Worm (Caenorhabditis elegans) whole organism, dauer: Measurements from ENCODE around the gene trm-1.

Experiments
- unc-62 ChIP-seq: sonication (generic microtip); optimal IDR thresholded peaks from 2 replicates; lab custom pipeline; 2017; ENCODE audit warnings: missing biosample characterization, missing genetic modification reagents, missing genetic modification characterization

trm-1 gene

ce11 chrV:14177657-14178129 is 7.7 kb downstream of the trm-1 start, which contains the start of gene ceh-74:
ceh-74 (plus strand) TSS chrV:14178079.
- no peak for TF ChIP-seq unc-62 (GFP tag; lab: Kevin White, UChicago)

- no peak for TF ChIP-seq unc-62 (GFP tag; lab: Kevin White, UChicago)
Measured at ce11 chrV:14176572-14176971, 8.8 kb downstream of the trm-1 start.

DNA sequence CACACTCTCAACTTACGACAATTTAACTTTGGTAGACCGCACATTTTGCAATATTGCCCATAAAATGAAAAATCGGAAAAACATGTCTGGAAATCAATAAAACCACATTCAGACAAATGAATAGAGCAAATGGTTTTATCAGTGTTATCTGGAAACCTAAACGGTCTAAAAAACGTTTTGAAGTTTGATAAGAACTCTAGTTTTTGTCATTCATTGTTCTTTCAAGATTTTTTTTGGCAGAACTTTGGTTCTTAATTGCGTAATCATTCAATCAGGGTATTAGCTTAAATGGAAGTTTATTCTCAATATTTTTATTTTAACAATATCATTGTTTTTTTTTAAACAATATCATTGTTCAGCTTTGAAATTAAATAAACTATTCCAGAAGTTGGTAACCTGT is 10.2 kb downstream of the trm-1 start, which contains the start of gene cest-2.2:
TSS of gene cest-2.2 (minus strand) at position 140 of the 400 bp plus-strand sequence.
- TF ChIP-seq unc-62 (GFP tag; lab: Kevin White, UChicago): no peak

- no peak for TF ChIP-seq unc-62 (GFP tag; lab: Kevin White, UChicago)
Measured at ce11 chrV:14171284-14171683, 14.1 kb downstream of the trm-1 start, which contains the start of gene cest-2.1. cest-2.1 (minus strand) TSS chrV:14171481.

DNA sequence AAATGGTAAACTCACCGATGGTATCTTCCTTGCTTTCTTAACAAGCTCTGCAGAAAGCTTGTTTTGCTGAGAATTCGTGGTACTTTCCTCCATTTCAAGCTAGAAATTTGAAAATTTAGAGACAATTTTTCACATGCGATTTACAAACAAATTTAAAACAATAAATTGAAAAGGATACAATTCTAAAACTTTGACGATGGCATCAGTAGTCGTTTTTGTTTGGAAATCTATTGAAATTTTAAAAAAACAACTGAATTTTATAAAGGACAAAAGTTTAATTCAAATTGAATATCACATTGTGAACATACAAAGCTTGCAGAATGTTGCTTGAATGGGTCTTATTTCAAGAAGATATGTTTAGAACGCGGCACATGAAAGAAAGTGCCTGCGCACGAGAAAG is 17.8 kb downstream of the trm-1 start, which contains the start of gene ocam-1:
TSS of gene ocam-1 (minus strand) at position 101 of the 400 bp plus-strand sequence.
- TF ChIP-seq unc-62 (GFP tag; lab: Kevin White, UChicago): no peak

- no peak for TF ChIP-seq unc-62 (GFP tag; lab: Kevin White, UChicago)
Measured at ce11 chrV:14166630-14167029, 18.8 kb downstream of the trm-1 start, which contains the start of gene cest-1.1. cest-1.1 (minus strand) TSS chrV:14166730.

DNA sequence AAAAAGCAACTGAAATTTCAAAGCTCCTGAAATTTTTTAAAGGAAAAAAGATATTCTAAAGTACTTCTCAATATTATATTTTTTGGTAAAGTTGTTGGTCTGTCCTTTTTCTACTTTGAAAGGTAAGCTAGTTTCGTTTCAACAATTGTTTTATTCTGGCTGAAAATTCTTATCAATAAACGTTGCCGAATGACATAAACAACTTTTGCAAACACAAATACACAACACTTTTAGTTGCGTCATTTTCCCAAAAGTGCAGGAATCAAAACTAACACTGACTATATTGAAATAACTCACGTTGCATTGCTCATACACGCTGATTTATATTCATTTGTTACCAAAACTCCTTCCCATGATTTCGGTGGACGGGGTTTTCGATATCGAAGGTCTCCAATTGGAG is 19.7 kb downstream of the trm-1 start:
- no peak for TF ChIP-seq unc-62 (GFP tag; lab: Kevin White, UChicago)

- TF ChIP-seq unc-62 (GFP tag; lab: Kevin White, UChicago): no peak
Measured at ce11 chrV:14162959-14163548, 22.4 kb downstream of the trm-1 start, which contains the start of gene srd-26. srd-26 (minus strand) TSS chrV:14163009.

- TF ChIP-seq unc-62 (GFP tag; lab: Kevin White, UChicago): no peak
Measured at ce11 chrV:14160698-14161097, 24.7 kb downstream of the trm-1 start, which contains the start of gene cest-1.2. cest-1.2 (minus strand) TSS chrV:14160862.

DNA sequence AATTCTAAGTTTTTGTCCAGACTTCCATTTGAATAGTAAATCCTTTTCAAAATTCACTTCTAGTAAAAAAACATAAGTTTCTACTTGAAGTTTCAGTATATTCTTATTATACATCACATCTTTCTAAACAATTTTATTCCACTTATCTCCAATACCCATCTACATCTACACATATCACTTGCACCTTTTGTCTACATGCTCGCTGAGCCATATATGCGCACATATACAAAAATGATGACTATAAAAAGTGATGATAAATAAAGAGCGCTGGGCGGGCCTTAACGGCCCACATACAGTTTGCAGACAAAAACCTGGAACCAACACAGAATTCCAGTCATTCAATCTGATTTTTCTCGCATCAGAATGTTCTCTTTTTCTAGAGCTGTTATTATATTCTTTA is 28.9 kb downstream of the trm-1 start, which contains the start of gene AH10.2:
TSS of gene AH10.2 (plus strand) at position 301 of the 400 bp plus-strand sequence.
- TF ChIP-seq unc-62 (GFP tag; lab: Kevin White, UChicago): no peak

- no peak for TF ChIP-seq unc-62 (GFP tag; lab: Kevin White, UChicago)
Measured at ce11 chrV:14153615-14154014, 31.8 kb downstream of the trm-1 start.

- no peak for TF ChIP-seq unc-62 (GFP tag; lab: Kevin White, UChicago)
Measured at ce11 chrV:14150966-14151365, 34.4 kb downstream of the trm-1 start.

- TF ChIP-seq unc-62 (GFP tag; lab: Kevin White, UChicago): no peak
Measured at ce11 chrV:14149125-14149524, 36.3 kb downstream of the trm-1 start.

- TF ChIP-seq unc-62 (GFP tag; lab: Kevin White, UChicago): no peak
Measured at ce11 chrV:14147114-14147513, 38.3 kb downstream of the trm-1 start.

- TF ChIP-seq unc-62 (GFP tag; lab: Kevin White, UChicago): no peak
Measured at ce11 chrV:14146199-14146598, 39.2 kb downstream of the trm-1 start, which contains the start of gene acs-10. acs-10 (plus strand) TSS chrV:14146499.

- TF ChIP-seq unc-62 (GFP tag; lab: Kevin White, UChicago): no peak
Measured at ce11 chrV:14145267-14145666, 40.1 kb downstream of the trm-1 start, which contains the start of gene par-1. par-1 (minus strand) TSS chrV:14145367.

ce11 chrV:14143634-14144033 is 41.8 kb downstream of the trm-1 start:
- no peak for TF ChIP-seq unc-62 (GFP tag; lab: Kevin White, UChicago)
